Fruit fly (Drosophila melanogaster) whole organism, prepupa: ENCODE measurements around the gene Kif19A.

Source experiments
- CG31627 ChIP-seq: fragments of 200-800 bp; sonication (Bioruptor generic); optimal IDR thresholded peaks from 3 replicates; lab custom pipeline; 2016; ENCODE audit warnings: missing biosample characterization, missing genetic modification characterization
- CG6276 ChIP-seq: fragments of 200-800 bp; sonication (Bioruptor generic); optimal IDR thresholded peaks from 2 replicates; lab custom pipeline; 2017; ENCODE audit warnings: missing biosample characterization, mild to moderate bottlenecking, missing genetic modification characterization
- CG6854 ChIP-seq: fragments of 200-800 bp; sonication (Bioruptor generic); optimal IDR thresholded peaks from 2 replicates; lab custom pipeline; 2017; ENCODE audit warnings: missing biosample characterization, mild to moderate bottlenecking, missing genetic modification characterization
- CG7368 ChIP-seq: fragments of 200-800 bp; sonication (Bioruptor generic); optimal IDR thresholded peaks from 3 replicates; lab custom pipeline; 2016; ENCODE audit warnings: missing biosample characterization, missing genetic modification characterization
- dac ChIP-seq: fragments of 200-800 bp; sonication (Bioruptor generic); optimal IDR thresholded peaks from 2 replicates; lab custom pipeline; 2017; ENCODE audit warnings: missing biosample characterization, mild to moderate bottlenecking, missing genetic modification characterization
- dsx ChIP-seq: fragments of 200-800 bp; optimal IDR thresholded peaks from 3 replicates; lab custom pipeline; 2019; ENCODE audit warnings: missing biosample characterization, mild to moderate bottlenecking, missing genetic modification characterization, moderate library complexity; ENCODE audit not compliant: poor library complexity, severe bottlenecking
- vri ChIP-seq: fragments of 200-800 bp; sonication (Bioruptor generic); optimal IDR thresholded peaks from 3 replicates; lab custom pipeline; 2016; ENCODE audit warnings: missing biosample characterization, mild to moderate bottlenecking, missing genetic modification characterization

dm6 chr3R:14085555-14085954, 32.7 kb downstream of the Kif19A start:
- TF ChIP-seq CG6854 (GFP tag; lab: Kevin White, UChicago) (no peak), CG6276 (GFP tag; lab: Kevin White, UChicago) (no peak), CG31627 (no peak), dsx (GFP tag; lab: Kevin White, UChicago) (no peak), dac (GFP tag; lab: Kevin White, UChicago) (no peak), CG7368 (GFP tag; lab: Kevin White, UChicago) (no peak), vri (GFP tag; lab: Kevin White, UChicago) (no peak)
